Worm (Caenorhabditis elegans): ENCODE data around the gene ketn-1.

ketn-1 gene

DNA sequence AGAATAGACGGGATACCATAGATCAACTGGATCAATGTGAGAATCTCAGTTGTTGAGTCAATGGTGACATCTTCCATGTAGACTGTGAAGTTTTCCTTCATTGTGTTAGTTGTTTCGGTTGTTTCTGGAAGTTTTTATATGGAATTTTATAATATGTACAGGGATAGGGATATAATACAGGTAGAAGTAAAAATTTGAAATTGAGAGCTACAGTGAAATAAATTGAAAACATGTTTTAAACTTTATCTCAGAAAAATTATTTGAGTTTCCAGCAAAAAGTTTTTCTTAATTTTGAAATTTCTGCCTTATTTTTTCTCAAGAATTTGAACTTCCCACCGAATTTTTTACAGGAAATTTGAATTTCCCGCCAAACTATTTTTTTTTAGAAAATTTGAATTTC lies 65.4 kb downstream of the ketn-1 start, which contains the start of gene srg-62:
TSS of gene srg-62 (minus strand) at position 101 of the 400 bp plus-strand sequence.
- TF ChIP-seq ztf-1 (GFP tag; conservative IDR thresholded peaks at IDR 0.05) = no peak
- no peak for TF ChIP-seq egl-27 (tag; optimal IDR thresholded peaks at IDR 0.05)
- no peak for TF ChIP-seq lin-11 (tag; optimal IDR thresholded peaks at IDR 0.05)
- TF ChIP-seq sma-9 (GFP tag; optimal IDR thresholded peaks at IDR 0.05) = no peak
- TF ChIP-seq sma-9 (tag; optimal IDR thresholded peaks at IDR 0.05) = no peak
- no peak for TF ChIP-seq lin-39 (tag; optimal IDR thresholded peaks at IDR 0.05)
- no peak for TF ChIP-seq C34F6.9 (tag; optimal IDR thresholded peaks at IDR 0.05)
- TF ChIP-seq fos-1 (tag; optimal IDR thresholded peaks at IDR 0.05) = no peak
- TF ChIP-seq sma-3 (GFP tag; optimal IDR thresholded peaks at IDR 0.05) = no peak
- TF ChIP-seq elt-3 (tag; optimal IDR thresholded peaks at IDR 0.05) = no peak
- no peak for TF ChIP-seq R02D3.7 (tag; optimal IDR thresholded peaks at IDR 0.05)
- no peak for TF ChIP-seq elt-1 (tag; optimal IDR thresholded peaks at IDR 0.05)
- no peak for TF ChIP-seq lin-13 (GFP tag; optimal IDR thresholded peaks at IDR 0.05)
- TF ChIP-seq dmd-4 (tag; optimal IDR thresholded peaks at IDR 0.05) = no peak
- no peak for TF ChIP-seq nhr-10 (tag; optimal IDR thresholded peaks at IDR 0.05)
- TF ChIP-seq mbf-1 (tag; optimal IDR thresholded peaks at IDR 0.05) = no peak
- no peak for TF ChIP-seq skn-1 (tag; optimal IDR thresholded peaks at IDR 0.05)

DNA sequence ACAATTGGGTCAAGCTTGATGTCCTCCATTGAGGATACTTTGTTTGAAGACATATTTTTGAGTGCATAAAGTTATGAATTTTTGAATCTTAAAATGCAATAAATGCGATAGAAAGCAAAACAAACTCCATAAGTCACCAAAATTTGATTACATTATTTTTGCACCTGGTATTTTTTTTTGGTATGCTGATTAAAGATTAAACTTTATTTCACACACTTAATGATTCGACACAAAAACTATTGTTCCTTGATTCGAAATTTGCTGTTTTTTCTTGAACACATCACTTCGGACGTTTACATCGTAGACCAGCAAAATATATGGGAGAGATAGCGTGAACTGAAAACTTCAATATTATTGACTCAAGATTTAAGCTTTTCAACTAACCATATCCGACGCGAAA lies 67.4 kb downstream of the ketn-1 start, which contains the start of gene srg-61:
TSS of gene srg-61 (minus strand) at position 101 of the 400 bp plus-strand sequence.
- no peak for TF ChIP-seq ztf-11 (tag; optimal IDR thresholded peaks at IDR 0.05)
- TF ChIP-seq C34F6.9 (tag; optimal IDR thresholded peaks at IDR 0.05) = no peak
- TF ChIP-seq nhr-77 (tag; optimal IDR thresholded peaks at IDR 0.05) = no peak
- TF ChIP-seq elt-1 (tag; optimal IDR thresholded peaks at IDR 0.05) = no peak
- TF ChIP-seq lin-13 (GFP tag; optimal IDR thresholded peaks at IDR 0.05) = no peak
- no peak for TF ChIP-seq crh-2 (tag; optimal IDR thresholded peaks at IDR 0.05)
- TF ChIP-seq ceh-82 (tag; optimal IDR thresholded peaks at IDR 0.05) = no peak
- no peak for TF ChIP-seq aly-2 (tag; optimal IDR thresholded peaks at IDR 0.05)
- TF ChIP-seq unc-39 (tag; optimal IDR thresholded peaks at IDR 0.05) = no peak
- TF ChIP-seq snpc-4 (tag; optimal IDR thresholded peaks at IDR 0.05) = no peak
- no peak for TF ChIP-seq blmp-1 (tag; optimal IDR thresholded peaks at IDR 0.05; ENCODE audit: insufficient read depth)
- TF ChIP-seq skn-1 (tag; optimal IDR thresholded peaks at IDR 0.05) = no peak

DNA sequence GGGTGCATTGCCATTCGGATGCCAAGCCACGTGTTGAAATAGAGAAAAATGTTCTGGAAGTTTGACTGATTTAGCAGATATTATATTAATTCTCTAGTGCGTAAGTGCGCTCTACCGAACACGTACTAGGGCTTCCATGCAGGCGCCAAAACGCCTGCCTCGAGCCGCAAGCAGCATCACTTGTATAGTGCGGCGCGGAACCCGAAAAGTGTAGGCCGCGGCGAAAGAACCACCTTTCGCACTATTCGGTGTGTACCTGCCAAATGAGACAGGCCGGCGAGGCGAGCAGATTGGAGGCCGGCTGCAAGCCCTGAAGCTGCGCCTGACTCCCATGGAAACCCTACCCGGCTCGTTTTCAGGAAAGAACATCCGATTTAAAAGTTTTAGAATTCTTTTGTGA lies 68.1 kb downstream of the ketn-1 start:
- no peak for TF ChIP-seq nhr-11 (tag; optimal IDR thresholded peaks at IDR 0.05)
- no peak for TF ChIP-seq Y55F3AM.14 (GFP tag; optimal IDR thresholded peaks at IDR 0.05)
- peak; percentile 8 for TF ChIP-seq snpc-4 (tag; optimal IDR thresholded peaks at IDR 0.05)

DNA sequence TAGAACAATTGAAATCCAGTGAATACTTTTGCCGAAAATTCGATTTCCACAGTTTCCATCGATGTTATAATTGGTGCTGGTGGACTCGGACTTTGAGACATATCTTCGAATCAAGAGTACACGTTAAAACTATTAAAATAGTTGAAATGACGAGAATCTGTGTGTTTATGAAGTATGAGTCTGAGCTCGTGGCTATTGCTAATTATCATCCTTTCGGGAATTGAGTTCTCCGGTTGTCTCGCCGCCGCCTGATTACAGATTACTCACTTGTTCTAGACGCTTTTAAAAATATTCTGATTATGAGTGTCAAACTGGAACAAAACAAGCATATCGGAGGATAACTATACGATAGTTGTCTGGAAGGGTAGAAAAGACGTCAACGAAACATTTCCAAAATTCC lies 69.5 kb downstream of the ketn-1 start, which contains the start of gene srg-56:
TSS of gene srg-56 (minus strand) at position 101 of the 400 bp plus-strand sequence.
- no peak for TF ChIP-seq gmeb-1 (tag; optimal IDR thresholded peaks at IDR 0.05)
- no peak for TF ChIP-seq lin-13 (GFP tag; optimal IDR thresholded peaks at IDR 0.05)
- no peak for TF ChIP-seq ceh-82 (tag; optimal IDR thresholded peaks at IDR 0.05)
- TF ChIP-seq ama-1 (optimal IDR thresholded peaks at IDR 0.05) = no peak
- TF ChIP-seq fos-1 (tag; optimal IDR thresholded peaks at IDR 0.05) = no peak
- TF ChIP-seq nhr-129 (tag; optimal IDR thresholded peaks at IDR 0.05) = no peak
- no peak for TF ChIP-seq aly-2 (tag; optimal IDR thresholded peaks at IDR 0.05)
- TF ChIP-seq R02D3.7 (tag; optimal IDR thresholded peaks at IDR 0.05) = no peak
- TF ChIP-seq lsy-2 (tag; optimal IDR thresholded peaks at IDR 0.05) = no peak
- TF ChIP-seq mbf-1 (tag; optimal IDR thresholded peaks at IDR 0.05) = no peak

DNA sequence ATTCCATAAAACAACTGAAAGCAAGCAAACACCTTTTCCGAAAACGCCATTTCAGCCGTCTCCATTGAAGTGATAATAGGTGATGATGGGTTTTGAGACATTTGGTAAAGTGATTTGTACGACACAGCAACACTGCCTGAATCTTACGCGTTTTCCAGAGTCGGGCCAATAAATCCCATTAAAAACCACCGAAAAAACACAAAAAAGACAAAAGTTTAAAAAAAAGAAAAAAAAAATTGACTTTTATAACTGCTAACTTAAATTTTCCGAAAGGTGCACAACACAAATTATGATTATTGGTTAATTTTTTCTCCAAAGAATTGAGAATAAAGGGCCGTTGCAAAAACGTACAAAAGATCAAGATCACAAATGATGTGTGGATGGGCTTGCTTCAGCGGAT lies 73.3 kb downstream of the ketn-1 start, which contains the start of gene srg-57:
TSS of gene srg-57 (minus strand) at position 101 of the 400 bp plus-strand sequence.
- TF ChIP-seq elt-1 (tag; optimal IDR thresholded peaks at IDR 0.05) (no peak), nhr-10 (tag; optimal IDR thresholded peaks at IDR 0.05) (no peak), nhr-6 (tag; optimal IDR thresholded peaks at IDR 0.05) (no peak), ceh-82 (tag; optimal IDR thresholded peaks at IDR 0.05) (no peak), ceh-16 (tag; optimal IDR thresholded peaks at IDR 0.05) (no peak), ztf-1 (GFP tag; conservative IDR thresholded peaks at IDR 0.05) (no peak), lin-11 (tag; optimal IDR thresholded peaks at IDR 0.05) (no peak), blmp-1 (tag; optimal IDR thresholded peaks at IDR 0.05; ENCODE audit: insufficient read depth) (no peak), alr-1 (tag; optimal IDR thresholded peaks at IDR 0.05) (no peak)

All from whole organism, L2 larva.